Worm (Caenorhabditis elegans) whole organism, young adult: ENCODE data around the gene K10C2.6.

ENCODE experiments used
- Y56A3A.18 ChIP-seq: fragments of 200-800 bp; sonication (Bioruptor generic); IDR thresholded peaks from 2 replicates; pipeline ENCODE4 v1.3.6; 2022; ENCODE audit warnings: missing genetic modification reagents, missing genetic modification characterization, missing compliant biosample characterization
- ama-1 ChIP-seq, 3 experiments: fragments of 150-350 bp in 1 of 3; sonication (generic microtip) in 2 of 3; optimal IDR thresholded peaks; 2 replicates each; lab custom pipeline; 2014 to 2018; ENCODE audit warnings: missing biosample characterization in 2 of 3, missing genetic modification characterization in 2 of 3, missing genetic modification reagents in 2 of 3
- cebp-1 ChIP-seq, 2 experiments: fragments of 200-800 bp in 1 of 2; sonication (Bioruptor generic) in 1 of 2; sonication (generic microtip) in 1 of 2; IDR thresholded peaks in 1 of 2; optimal IDR thresholded peaks in 1 of 2; 2 replicates each; pipeline versions ENCODE4 v1.3.6 to Lab custom; 2017 to 2022; ENCODE audit warnings: missing compliant biosample characterization in 2 of 2, missing genetic modification characterization in 2 of 2, mild to moderate bottlenecking in 1 of 2, missing genetic modification reagents in 1 of 2, moderate library complexity in 1 of 2
- egrh-3 ChIP-seq: fragments of 200-800 bp; sonication (Bioruptor generic); IDR thresholded peaks from 2 replicates; pipeline ENCODE4 v1.3.6; 2022; ENCODE audit warnings: missing genetic modification reagents, missing genetic modification characterization, missing compliant biosample characterization
- hlh-26 ChIP-seq: fragments of 200-800 bp; sonication (Bioruptor generic); conservative IDR thresholded peaks from 2 replicates; pipeline ENCODE4 v1.3.6; 2022; ENCODE audit warnings: missing genetic modification reagents, missing genetic modification characterization, missing compliant biosample characterization
- hsf-1 ChIP-seq: fragments of 200-800 bp; sonication (Bioruptor generic); IDR thresholded peaks from 2 replicates; pipeline ENCODE4 v1.3.6; 2022; ENCODE audit warnings: missing genetic modification reagents, missing genetic modification characterization, missing compliant biosample characterization
- lir-1 ChIP-seq: fragments of 200-800 bp; sonication (Bioruptor generic); conservative IDR thresholded peaks from 2 replicates; pipeline ENCODE4 v1.3.6; 2022; ENCODE audit warnings: missing genetic modification reagents, missing genetic modification characterization, missing compliant biosample characterization
- nhr-90 ChIP-seq: sonication (generic microtip); optimal IDR thresholded peaks from 2 replicates; lab custom pipeline; 2016; ENCODE audit warnings: missing genotype, mild to moderate bottlenecking, missing genetic modification characterization, missing compliant biosample characterization
- rcor-1 ChIP-seq: fragments of 200-800 bp; sonication (Bioruptor generic); IDR thresholded peaks from 2 replicates; pipeline ENCODE4 v1.3.6; 2022; ENCODE audit warnings: missing genetic modification reagents, missing genetic modification characterization, missing compliant biosample characterization
- snpc-4 ChIP-seq, 5 experiments: fragments of 150-350 bp in 1 of 5; sonication (generic microtip) in 4 of 5; optimal IDR thresholded peaks; 2 replicates each; lab custom pipeline; 2014 to 2018; ENCODE audit warnings: missing genetic modification characterization in 5 of 5, missing biosample characterization in 3 of 5, antibody characterized with exemption in 2 of 5, mild to moderate bottlenecking in 2 of 5, missing compliant biosample characterization in 2 of 5, missing genotype in 2 of 5, moderate library complexity in 2 of 5, missing genetic modification reagents in 1 of 5

DNA sequence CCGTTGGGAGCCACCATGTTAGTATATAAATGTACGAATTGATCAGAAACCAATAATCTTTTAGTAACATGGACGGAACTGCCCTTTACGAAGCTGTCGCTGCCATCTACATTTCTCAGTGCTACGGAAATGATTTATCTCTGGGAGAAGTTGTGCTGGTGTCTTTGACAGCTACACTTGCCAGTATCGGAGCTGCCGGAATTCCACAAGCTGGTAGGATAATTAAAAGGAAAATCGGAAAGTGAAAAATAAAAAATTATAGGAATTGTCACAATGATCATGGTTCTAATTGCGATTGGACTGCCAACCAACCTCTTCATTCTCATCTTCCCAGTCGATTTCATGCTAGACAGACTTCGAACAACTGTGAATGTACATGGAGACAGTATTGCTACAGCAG, 45.3 kb upstream of the K10C2.6 start:
- TF ChIP-seq nhr-90 (tag; lab: Kevin White, UChicago) (no peak), egrh-3 (GFP tag; lab: Robert Waterston, UW) (no peak), hlh-26 (GFP tag; lab: Robert Waterston, UW) (no peak), rcor-1 (GFP tag; lab: Robert Waterston, UW) (no peak), hsf-1 (GFP tag; lab: Robert Waterston, UW) (no peak), cebp-1 (GFP tag; IDR thresholded peaks at IDR 0.05; lab: Robert Waterston, UW) (no peak), cebp-1 (tag; optimal IDR thresholded peaks at IDR 0.05; lab: Kevin White, UChicago) (no peak), lir-1 (GFP tag; lab: Robert Waterston, UW) (no peak), Y56A3A.18 (GFP tag; lab: Robert Waterston, UW) (no peak), snpc-4 (GFP tag; optimal IDR thresholded peaks at IDR 0.05; lab: Kevin White, UChicago) (no peak), snpc-4 (tag; optimal IDR thresholded peaks at IDR 0.05; lab: Kevin White, UChicago) (no peak), ama-1 (optimal IDR thresholded peaks at IDR 0.05; lab: Kevin White, UChicago) (no peak), ama-1 (GFP tag; optimal IDR thresholded peaks at IDR 0.05; lab: Kevin White, UChicago) (no peak)
